Fruit fly (Drosophila melanogaster): ENCODE results near the gene CG8031.

The CG8031 gene

dm6 chr3R:12995522-12995921 is 15.6 kb downstream of the CG8031 start, which contains the start of gene CG7488 (continued):
- TF ChIP-seq CG4617 (GFP tag; optimal IDR thresholded peaks at IDR 0.05; ENCODE audit: borderline replicate concordance) (peak; percentile 30), gem (tag; optimal IDR thresholded peaks at IDR 0.05) (no peak), Dref (GFP tag; IDR thresholded peaks at IDR 0.05) (peak; percentile 80), MESR4 (GFP tag; optimal IDR thresholded peaks at IDR 0.05) (peak; percentile 68), CG15514 (GFP tag; optimal IDR thresholded peaks at IDR 0.05) (peak; percentile 18), CG7963 (GFP tag; IDR thresholded peaks at IDR 0.05; ENCODE audit: partially characterized antibody) (peak; percentile 70; the same call in 2 of the 3 replicates), E2f2 (GFP tag; IDR thresholded peaks at IDR 0.05) (peak; percentile 91), cwo (GFP tag; optimal IDR thresholded peaks at IDR 0.05) (no peak), CG10654 (GFP tag; optimal IDR thresholded peaks at IDR 0.05) (no peak), CG16815 (GFP tag; optimal IDR thresholded peaks at IDR 0.05) (no peak), Dll (GFP tag; IDR thresholded peaks at IDR 0.05; ENCODE audit: partially characterized antibody) (peak; percentile 92), chinmo (GFP tag; IDR thresholded peaks at IDR 0.05; ENCODE audit: partially characterized antibody) (0 out of 4 replicates have a peak, but pooled peaks have one; percentile 36), mld (GFP tag; IDR thresholded peaks at IDR 0.05; ENCODE audit: partially characterized antibody) (peak; percentile 83; the same call in 2 of the 3 replicates), HLHmδ (GFP tag; optimal IDR thresholded peaks at IDR 0.05) (no peak), CG2116 (GFP tag; optimal IDR thresholded peaks at IDR 0.05) (peak; percentile 80), CG11695 (GFP tag; IDR thresholded peaks at IDR 0.05) (no peak), YL-1 (GFP tag; optimal IDR thresholded peaks at IDR 0.05) (peak; percentile 54), sna (GFP tag; IDR thresholded peaks at IDR 0.05; ENCODE audit: partially characterized antibody) (peak; percentile 92), CG10543 (GFP tag; optimal IDR thresholded peaks at IDR 0.05) (no peak), ase (GFP tag; IDR thresholded peaks at IDR 0.05) (0 out of 3 replicates have a peak, but pooled peaks have one; percentile 19), MBD-R2 (GFP tag; IDR thresholded peaks at IDR 0.05) (peak; percentile 62), Opbp (GFP tag; IDR thresholded peaks at IDR 0.05; ENCODE audit: partially characterized antibody) (peak; percentile 78; the same call in 2 of the 3 replicates), lilli (GFP tag; optimal IDR thresholded peaks at IDR 0.05) (no peak), CG14860 (GFP tag; IDR thresholded peaks at IDR 0.05; ENCODE audit: partially characterized antibody) (peak; percentile 77), trem (tag; optimal IDR thresholded peaks at IDR 0.05) (peak; percentile 59), fd64A (GFP tag; optimal IDR thresholded peaks at IDR 0.05) (no peak), CG16813 (GFP tag; IDR thresholded peaks at IDR 0.05; ENCODE audit: partially characterized antibody) (peak; percentile 70), zen2 (GFP tag; IDR thresholded peaks at IDR 0.05; ENCODE audit: partially characterized antibody) (peak; percentile 84), HLH3B (GFP tag; IDR thresholded peaks at IDR 0.05) (no peak), CG8388 (GFP tag; optimal IDR thresholded peaks at IDR 0.05) (peak; percentile 90), tna (GFP tag; IDR thresholded peaks at IDR 0.05; ENCODE audit: partially characterized antibody) (peak; percentile 85), tin (GFP tag; optimal IDR thresholded peaks at IDR 0.05) (no peak), Sin3A (optimal IDR thresholded peaks at IDR 0.05) (peak; percentile 2), Doc3 (GFP tag; IDR thresholded peaks at IDR 0.05; ENCODE audit: partially characterized antibody) (peak; percentile 90), zen (tag; optimal IDR thresholded peaks at IDR 0.05) (peak; percentile 27), BEAF-32 (GFP tag; optimal IDR thresholded peaks at IDR 0.05) (peak; percentile 71), Usf (GFP tag; optimal IDR thresholded peaks at IDR 0.05) (no peak), Atf-2 (GFP tag; optimal IDR thresholded peaks at IDR 0.05) (no peak), Sry-δ (GFP tag; optimal IDR thresholded peaks at IDR 0.05) (peak; percentile 69), CG6791 (GFP tag; IDR thresholded peaks at IDR 0.05; ENCODE audit: partially characterized antibody) (peak; percentile 89), hb (GFP tag; IDR thresholded peaks at IDR 0.05; ENCODE audit: partially characterized antibody) (peak; percentile 75; the same call in 1 of the 3 replicates), Gug (GFP tag; IDR thresholded peaks at IDR 0.05) (no peak), Scr (GFP tag; IDR thresholded peaks at IDR 0.05; ENCODE audit: partially characterized antibody) (peak; percentile 80), CG3995 (GFP tag; optimal IDR thresholded peaks at IDR 0.05) (peak; percentile 81), Myb (GFP tag; optimal IDR thresholded peaks at IDR 0.05) (peak; percentile 13), nerfin-2 (GFP tag; IDR thresholded peaks at IDR 0.05; ENCODE audit: partially characterized antibody) (peak; percentile 81; the same call in 1 of the 2 replicates), vnd (GFP tag; IDR thresholded peaks at IDR 0.05; ENCODE audit: partially characterized antibody) (peak; percentile 71), CG34224 (GFP tag; IDR thresholded peaks at IDR 0.05; ENCODE audit: partially characterized antibody) (peak; percentile 97)
